Fruit fly (Drosophila melanogaster): ENCODE data around the gene eIF5B.

Gene eIF5B

dm6 chr3L:3397309-3397821, 63.4 kb downstream of the eIF5B start (continued):
- TF ChIP-seq sd (tag; optimal IDR thresholded peaks at IDR 0.05) = peak; percentile 61
- no peak for TF ChIP-seq CG42726 (GFP tag; IDR thresholded peaks at IDR 0.05; ENCODE audit: partially characterized antibody)
- no peak for TF ChIP-seq bbx (GFP tag; IDR thresholded peaks at IDR 0.05; ENCODE audit: partially characterized antibody)
- no peak for TF ChIP-seq CoRest (tag; optimal IDR thresholded peaks at IDR 0.05)
- TF ChIP-seq CG32767 (GFP tag; IDR thresholded peaks at IDR 0.05) = no peak
- no peak for TF ChIP-seq nau (GFP tag; optimal IDR thresholded peaks at IDR 0.05)
- no peak for TF ChIP-seq CG6689 (GFP tag; IDR thresholded peaks at IDR 0.05)
- no peak for TF ChIP-seq zf30C (GFP tag; optimal IDR thresholded peaks at IDR 0.05)
- no peak for TF ChIP-seq Atf3 (GFP tag; optimal IDR thresholded peaks at IDR 0.05)
- TF ChIP-seq trem (tag; optimal IDR thresholded peaks at IDR 0.05) = no peak
- TF ChIP-seq Trl (optimal IDR thresholded peaks at IDR 0.05) = no peak
- no peak for TF ChIP-seq Trl (GFP tag; optimal IDR thresholded peaks at IDR 0.05)
- TF ChIP-seq vnd (GFP tag; IDR thresholded peaks at IDR 0.05; ENCODE audit: partially characterized antibody) = no peak
- TF ChIP-seq CG3065 (GFP tag; optimal IDR thresholded peaks at IDR 0.05) = no peak
- no peak for TF ChIP-seq nmo (GFP tag; optimal IDR thresholded peaks at IDR 0.05)
- TF ChIP-seq Sox102F (GFP tag; optimal IDR thresholded peaks at IDR 0.05) = no peak
- no peak for TF ChIP-seq en (GFP tag; optimal IDR thresholded peaks at IDR 0.05)
- TF ChIP-seq CG17385 (GFP tag; optimal IDR thresholded peaks at IDR 0.05) = no peak
- no peak for TF ChIP-seq Dip2 (GFP tag; IDR thresholded peaks at IDR 0.05)
- no peak for TF ChIP-seq CG11695 (GFP tag; IDR thresholded peaks at IDR 0.05)
- no peak for TF ChIP-seq CG9609 (GFP tag; optimal IDR thresholded peaks at IDR 0.05)
- TF ChIP-seq Deaf1 (tag; optimal IDR thresholded peaks at IDR 0.05) = no peak
- TF ChIP-seq slou (GFP tag; optimal IDR thresholded peaks at IDR 0.05) = no peak
- TF ChIP-seq Abd-B (GFP tag; optimal IDR thresholded peaks at IDR 0.05) = peak; percentile 26
- TF ChIP-seq da (GFP tag; optimal IDR thresholded peaks at IDR 0.05) = no peak
- TF ChIP-seq CG14667 (GFP tag; IDR thresholded peaks at IDR 0.05) = no peak
- TF ChIP-seq HmgZ (tag; optimal IDR thresholded peaks at IDR 0.05) = no peak
- TF ChIP-seq pnt (GFP tag; optimal IDR thresholded peaks at IDR 0.05) = no peak
- no peak for TF ChIP-seq stc (GFP tag; IDR thresholded peaks at IDR 0.05)
- TF ChIP-seq mld (GFP tag; IDR thresholded peaks at IDR 0.05; ENCODE audit: partially characterized antibody) = no peak
- TF ChIP-seq aop (GFP tag; IDR thresholded peaks at IDR 0.05) = no peak
- TF ChIP-seq CG15601 (tag; optimal IDR thresholded peaks at IDR 0.05) = no peak
- no peak for TF ChIP-seq CG8359 (GFP tag; optimal IDR thresholded peaks at IDR 0.05; ENCODE audit: borderline replicate concordance)
- TF ChIP-seq CG7372 (GFP tag; IDR thresholded peaks at IDR 0.05) = no peak
- TF ChIP-seq CG17328 (GFP tag; IDR thresholded peaks at IDR 0.05) = no peak
- no peak for TF ChIP-seq CG2129 (GFP tag; IDR thresholded peaks at IDR 0.05; ENCODE audit: partially characterized antibody)
- TF ChIP-seq unpg (GFP tag; optimal IDR thresholded peaks at IDR 0.05) = no peak
- no peak for TF ChIP-seq CG7963 (GFP tag; IDR thresholded peaks at IDR 0.05; ENCODE audit: partially characterized antibody)
- peak in 1 of 2 experiments; percentile 65 for TF ChIP-seq Hr78 (GFP tag; optimal IDR thresholded peaks at IDR 0.05)
- no peak for TF ChIP-seq jumu (GFP tag; optimal IDR thresholded peaks at IDR 0.05)
- TF ChIP-seq zen (tag; optimal IDR thresholded peaks at IDR 0.05) = no peak

- peak; percentile 81 for TF ChIP-seq CG12299 (tag; optimal IDR thresholded peaks at IDR 0.05)
- peak; percentile 55 for TF ChIP-seq ERR (GFP tag; optimal IDR thresholded peaks at IDR 0.05)
- peak; percentile 70 for TF ChIP-seq Usf (GFP tag; optimal IDR thresholded peaks at IDR 0.05)
- TF ChIP-seq CkIIα-i1 (GFP tag; IDR thresholded peaks at IDR 0.05) = no peak
- 0 out of 2 replicates have a peak, but pooled peaks have one; percentile 23 for TF ChIP-seq CG17612 (GFP tag; IDR thresholded peaks at IDR 0.05)
- TF ChIP-seq ash1 (GFP tag; optimal IDR thresholded peaks at IDR 0.05) = no peak
- TF ChIP-seq CG15696 (tag; optimal IDR thresholded peaks at IDR 0.05) = peak; percentile 95
- peak; percentile 84 to 98 for TF ChIP-seq bsh (GFP tag; optimal IDR thresholded peaks at IDR 0.05)
- TF ChIP-seq Dref (GFP tag; IDR thresholded peaks at IDR 0.05) = no peak
- peak; percentile 94 for TF ChIP-seq CG6254 (GFP tag; optimal IDR thresholded peaks at IDR 0.05)
- peak; percentile 76 for TF ChIP-seq CG4854 (GFP tag; optimal IDR thresholded peaks at IDR 0.05)
- TF ChIP-seq CG9727 (GFP tag; optimal IDR thresholded peaks at IDR 0.05) = peak; percentile 93
These were observed 64.7 kb downstream of the eIF5B start for dm6 chr3L:3396056-3396455.
